Worm (Caenorhabditis elegans): ENCODE results near the gene cnc-1.

cnc-1 gene

ce11 chrV:1431702-1432187 lies 12.3 kb downstream of the cnc-1 start, which contains the start of gene ges-1:
Gene ges-1 (minus strand): TSS chrV:1432137.
- TF ChIP-seq irx-1 (tag; optimal IDR thresholded peaks at IDR 0.05) (no peak), nhr-71 (tag; optimal IDR thresholded peaks at IDR 0.05) (no peak), Y116A8C.19 (tag; optimal IDR thresholded peaks at IDR 0.05; ENCODE audit: borderline replicate concordance) (no peak), vab-15 (tag; optimal IDR thresholded peaks at IDR 0.05) (no peak), rnt-1 (tag; optimal IDR thresholded peaks at IDR 0.05) (no peak)

DNA sequence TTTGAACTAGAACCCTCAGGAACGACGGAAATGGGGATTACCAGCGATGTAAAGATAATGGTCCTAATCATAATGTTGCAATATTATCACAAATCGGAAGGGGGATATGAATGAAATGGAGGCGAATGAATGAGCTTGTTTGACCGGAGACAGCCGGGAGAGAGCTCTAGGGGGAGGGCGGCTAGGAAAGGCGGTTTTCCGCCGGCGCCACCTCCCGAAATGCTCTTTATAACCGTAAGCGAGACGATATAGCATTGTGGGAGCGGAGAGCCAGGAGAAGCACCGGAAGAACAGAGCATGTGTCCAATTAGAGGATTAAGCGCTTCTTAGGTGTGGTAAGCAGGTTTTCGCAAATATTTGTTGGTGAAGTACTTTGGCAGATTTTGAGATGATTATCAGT lies 18.5 kb downstream of the cnc-1 start, which contains the start of gene R12A1.3:
Gene R12A1.3 (minus strand): TSS at position 200 of the 400 bp plus-strand sequence.
- TF ChIP-seq efl-1 (optimal IDR thresholded peaks at IDR 0.05) = no peak
- peak in 1 of 2 experiments; percentile 60 for TF ChIP-seq efl-1 (GFP tag; optimal IDR thresholded peaks at IDR 0.05 in 1 of 2)
- TF ChIP-seq ceh-82 (tag; optimal IDR thresholded peaks at IDR 0.05) = no peak

- TF ChIP-seq elt-2 (tag; optimal IDR thresholded peaks at IDR 0.05) (no peak), nhr-47 (tag; optimal IDR thresholded peaks at IDR 0.05) (no peak), unc-62 (GFP tag; optimal IDR thresholded peaks at IDR 0.05) (no peak), nhr-84 (tag; optimal IDR thresholded peaks at IDR 0.05) (no peak), zag-1 (tag; optimal IDR thresholded peaks at IDR 0.05) (no peak)
Observed at ce11 chrV:1423338-1423737, 20.7 kb downstream of the cnc-1 start.

- TF ChIP-seq fkh-10 (GFP tag; optimal IDR thresholded peaks at IDR 0.05) (peak; percentile 8), lin-14 (GFP tag; optimal IDR thresholded peaks at IDR 0.05) (peak; percentile 78), mab-9 (GFP tag; IDR thresholded peaks at IDR 0.05) (no peak), sox-4 (tag; optimal IDR thresholded peaks at IDR 0.05) (no peak)
Observed at ce11 chrV:1422269-1422668, 21.8 kb downstream of the cnc-1 start.

DNA sequence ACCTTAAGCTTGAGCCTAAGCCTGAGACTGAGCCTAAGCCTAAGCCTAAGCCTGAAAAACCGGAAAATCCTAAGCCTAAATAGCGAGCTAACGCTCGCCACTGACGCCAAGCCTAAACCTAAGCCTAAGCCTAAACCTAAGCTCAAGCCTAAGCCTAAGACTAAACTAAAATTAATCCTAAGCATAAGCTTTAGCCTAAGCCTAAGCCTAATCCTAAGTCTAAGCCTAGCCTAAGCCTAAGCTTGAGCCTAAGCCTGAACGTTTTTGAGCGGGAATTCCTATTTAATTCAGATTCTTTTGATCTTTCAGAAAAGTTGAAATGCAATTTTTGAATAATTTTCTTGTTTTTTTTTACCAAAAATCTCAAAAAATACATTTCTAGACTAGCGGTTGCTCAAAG lies 27.9 kb downstream of the cnc-1 start:
- TF ChIP-seq alr-1 (tag; optimal IDR thresholded peaks at IDR 0.05; ENCODE audit: borderline replicate concordance) = no peak
- no peak for TF ChIP-seq grh-1 (GFP tag; IDR thresholded peaks at IDR 0.05)
- TF ChIP-seq lin-15B (tag; optimal IDR thresholded peaks at IDR 0.05) = no peak
- no peak for TF ChIP-seq dpl-1 (GFP tag; optimal IDR thresholded peaks at IDR 0.05)
- no peak for TF ChIP-seq ceh-90 (tag; optimal IDR thresholded peaks at IDR 0.05)
- TF ChIP-seq nhr-11 (tag; optimal IDR thresholded peaks at IDR 0.05) = no peak
- no peak for TF ChIP-seq C04F5.9 (tag; optimal IDR thresholded peaks at IDR 0.05)
- TF ChIP-seq nhr-237 (tag; optimal IDR thresholded peaks at IDR 0.05) = no peak
- no peak for TF ChIP-seq nhr-28 (tag; optimal IDR thresholded peaks at IDR 0.05)
- no peak for TF ChIP-seq nhr-90 (tag; optimal IDR thresholded peaks at IDR 0.05; ENCODE audit: poor library complexity)
- no peak for TF ChIP-seq aly-2 (tag; optimal IDR thresholded peaks at IDR 0.05)
- no peak for TF ChIP-seq egl-27 (tag; optimal IDR thresholded peaks at IDR 0.05)
- no peak for TF ChIP-seq nhr-12 (tag; optimal IDR thresholded peaks at IDR 0.05)
- TF ChIP-seq nhr-84 (tag; optimal IDR thresholded peaks at IDR 0.05) = no peak
- no peak for TF ChIP-seq ceh-82 (tag; optimal IDR thresholded peaks at IDR 0.05)
- TF ChIP-seq unc-98 (GFP tag; IDR thresholded peaks at IDR 0.05) = no peak
- no peak for TF ChIP-seq nhr-47 (tag; optimal IDR thresholded peaks at IDR 0.05)
- TF ChIP-seq tlp-1 (tag; optimal IDR thresholded peaks at IDR 0.05) = no peak
- no peak for TF ChIP-seq lir-3 (tag; optimal IDR thresholded peaks at IDR 0.05; ENCODE audit: poor library complexity)
- no peak for TF ChIP-seq unc-86 (tag; optimal IDR thresholded peaks at IDR 0.05)

All from whole organism, L1 larva.